Fruit fly (Drosophila melanogaster) whole organism, embryonic: ENCODE data around the gene CG33120.

Source experiments
- CG16815 ChIP-seq: fragments of 200-800 bp; sonication (Bioruptor generic); optimal IDR thresholded peaks from 3 replicates; lab custom pipeline; 2017; ENCODE audit warnings: missing biosample characterization, mild to moderate bottlenecking, missing genetic modification characterization
- CG3281 ChIP-seq: fragments of 200-800 bp; sonication (Bioruptor generic); optimal IDR thresholded peaks from 3 replicates; lab custom pipeline; 2017; ENCODE audit warnings: missing biosample characterization, mild to moderate bottlenecking, missing genetic modification characterization
- Elba2 ChIP-seq: fragments of 200-800 bp; sonication (Bioruptor generic); optimal IDR thresholded peaks from 3 replicates; lab custom pipeline; 2016; ENCODE audit warnings: missing biosample characterization, missing genetic modification characterization
- ato ChIP-seq: fragments of 200-800 bp; sonication (Bioruptor generic); IDR thresholded peaks from 2 replicates; pipeline ENCODE4 v1.3.6; 2022; ENCODE audit warnings: missing biosample characterization, missing genetic modification characterization; ENCODE audit not compliant: partially characterized antibody
- eyg ChIP-seq: fragments of 200-800 bp; sonication (Bioruptor generic); optimal IDR thresholded peaks from 3 replicates; lab custom pipeline; 2016; ENCODE audit warnings: missing biosample characterization, missing genetic modification characterization
- odd ChIP-seq: fragments of 200-800 bp; sonication (Bioruptor generic); optimal IDR thresholded peaks from 2 replicates; lab custom pipeline; 2017; ENCODE audit warnings: missing biosample characterization, mild to moderate bottlenecking, missing genetic modification characterization
- sug ChIP-seq: fragments of 200-800 bp; optimal IDR thresholded peaks from 2 replicates; lab custom pipeline; 2019; ENCODE audit warnings: missing biosample characterization, mild to moderate bottlenecking, missing genetic modification characterization, moderate library complexity

DNA sequence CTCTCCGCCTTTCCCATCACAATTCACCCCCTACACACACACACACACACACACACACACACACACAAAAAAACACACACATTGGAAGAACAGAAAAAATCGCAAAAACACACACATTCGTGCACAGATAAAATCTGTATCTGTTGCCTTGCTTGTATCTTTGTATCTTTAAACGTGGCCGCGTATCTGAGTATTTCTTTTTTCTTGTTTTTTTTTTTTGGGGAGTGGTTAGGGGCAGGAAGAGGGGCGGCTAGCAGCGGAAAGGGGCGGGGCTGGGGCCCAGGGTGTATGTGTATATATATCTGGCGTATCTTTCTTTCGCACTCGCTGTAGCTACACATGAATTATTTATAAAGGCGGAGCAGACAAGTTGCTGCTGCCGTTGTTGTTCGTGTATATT lies 22.2 kb upstream of the CG33120 start:
- TF ChIP-seq odd (no peak), CG3281 (no peak), eyg (GFP tag; lab: Kevin White, UChicago) (no peak), Elba2 (GFP tag; lab: Kevin White, UChicago) (no peak), CG16815 (GFP tag; lab: Kevin White, UChicago) (no peak), sug (tag; lab: Kevin White, UChicago) (no peak), ato (no peak)
